Worm (Caenorhabditis elegans): Measurements from ENCODE around the gene W05H7.1.
A peak's percentile ranks its signal among the peaks of the same experiment; 100 is the strongest.

- TF ChIP-seq lin-14 (GFP tag; optimal IDR thresholded peaks at IDR 0.05) (no peak), ztf-11 (tag; optimal IDR thresholded peaks at IDR 0.05) (no peak), nhr-12 (tag; optimal IDR thresholded peaks at IDR 0.05) (no peak), nhr-28 (tag; optimal IDR thresholded peaks at IDR 0.05) (no peak), aly-2 (tag; optimal IDR thresholded peaks at IDR 0.05) (no peak), mdl-1 (tag; optimal IDR thresholded peaks at IDR 0.05) (no peak), tlp-1 (tag; optimal IDR thresholded peaks at IDR 0.05) (no peak), elt-3 (tag; optimal IDR thresholded peaks at IDR 0.05) (no peak), mep-1 (tag; optimal IDR thresholded peaks at IDR 0.05) (peak; percentile 46), nhr-237 (tag; optimal IDR thresholded peaks at IDR 0.05) (no peak)
These were observed 3.2 kb downstream of the W05H7.1 start, which contains the start of gene cebp-1 for ce11 chrX:1453770-1454169.

All from whole organism, L1 larva.